Worm (Caenorhabditis elegans): ENCODE measurements around the gene sdz-1.

Gene sdz-1

ce11 chrIII:8718592-8718991 lies 18.5 kb upstream of the sdz-1 start:
- TF ChIP-seq elt-2 (tag; optimal IDR thresholded peaks at IDR 0.05) (peak; percentile 28), pqm-1 (tag; optimal IDR thresholded peaks at IDR 0.05) (peak; percentile 63), skn-1 (tag; optimal IDR thresholded peaks at IDR 0.05) (no peak)

- peak; percentile 43 for TF ChIP-seq hmg-11 (tag; optimal IDR thresholded peaks at IDR 0.05)
- TF ChIP-seq elt-2 (tag; optimal IDR thresholded peaks at IDR 0.05), result no peak
- TF ChIP-seq R02D3.7 (tag; optimal IDR thresholded peaks at IDR 0.05), result no peak
- no peak for TF ChIP-seq skn-1 (tag; optimal IDR thresholded peaks at IDR 0.05)
- TF ChIP-seq ztf-11 (tag; optimal IDR thresholded peaks at IDR 0.05), result no peak
- no peak for TF ChIP-seq ztf-4 (tag; optimal IDR thresholded peaks at IDR 0.05)
- no peak for TF ChIP-seq nhr-77 (tag; optimal IDR thresholded peaks at IDR 0.05)
- no peak for TF ChIP-seq sea-2 (GFP tag; optimal IDR thresholded peaks at IDR 0.05)
- peak; percentile 44 for TF ChIP-seq lin-15B (tag; optimal IDR thresholded peaks at IDR 0.05)
- TF ChIP-seq nhr-237 (tag; optimal IDR thresholded peaks at IDR 0.05), result no peak
- peak; percentile 41 for TF ChIP-seq nfya-1 (tag; optimal IDR thresholded peaks at IDR 0.05; ENCODE audit: insufficient read depth)
- no peak for TF ChIP-seq jun-1 (tag; optimal IDR thresholded peaks at IDR 0.05)
- no peak for TF ChIP-seq snpc-4 (tag; optimal IDR thresholded peaks at IDR 0.05)
- TF ChIP-seq fos-1 (tag; optimal IDR thresholded peaks at IDR 0.05), result no peak
- no peak for TF ChIP-seq ceh-82 (tag; optimal IDR thresholded peaks at IDR 0.05)
- no peak for TF ChIP-seq nhr-28 (tag; optimal IDR thresholded peaks at IDR 0.05)
- no peak for TF ChIP-seq nhr-12 (tag; optimal IDR thresholded peaks at IDR 0.05)
- no peak for TF ChIP-seq mml-1 (tag; optimal IDR thresholded peaks at IDR 0.05)
- no peak for TF ChIP-seq nhr-11 (tag; optimal IDR thresholded peaks at IDR 0.05)
- no peak for TF ChIP-seq nhr-43 (tag; optimal IDR thresholded peaks at IDR 0.05; ENCODE audit: poor library complexity, severe bottlenecking)
Observed at ce11 chrIII:8717231-8717694, 17.1 kb upstream of the sdz-1 start, which contains the start of gene mrpl-11. Gene mrpl-11, plus strand, starts transcription at chrIII:8717644.

- no peak for TF ChIP-seq unc-39 (tag; optimal IDR thresholded peaks at IDR 0.05)
- TF ChIP-seq nhr-237 (tag; optimal IDR thresholded peaks at IDR 0.05), result no peak
Observed at ce11 chrIII:8716084-8716483, 15.9 kb upstream of the sdz-1 start, which contains the start of gene B0303.14. Gene B0303.14, minus strand, starts transcription at chrIII:8716184.

ce11 chrIII:8712968-8713367 lies 12.8 kb upstream of the sdz-1 start:
- TF ChIP-seq ama-1 (optimal IDR thresholded peaks at IDR 0.05) (no peak), mml-1 (tag; optimal IDR thresholded peaks at IDR 0.05) (no peak), nhr-28 (tag; optimal IDR thresholded peaks at IDR 0.05) (no peak), nhr-237 (tag; optimal IDR thresholded peaks at IDR 0.05) (no peak), lin-15B (tag; optimal IDR thresholded peaks at IDR 0.05) (no peak), sea-2 (GFP tag; optimal IDR thresholded peaks at IDR 0.05) (no peak), ceh-28 (tag; optimal IDR thresholded peaks at IDR 0.05) (no peak), jun-1 (tag; optimal IDR thresholded peaks at IDR 0.05) (no peak), ceh-82 (tag; optimal IDR thresholded peaks at IDR 0.05) (no peak), eor-1 (tag; optimal IDR thresholded peaks at IDR 0.05) (no peak), nhr-25 (tag; optimal IDR thresholded peaks at IDR 0.05) (no peak), nfya-1 (tag; optimal IDR thresholded peaks at IDR 0.05; ENCODE audit: insufficient read depth) (no peak), unc-39 (tag; optimal IDR thresholded peaks at IDR 0.05) (no peak), lsy-12 (tag; optimal IDR thresholded peaks at IDR 0.05) (no peak), elt-3 (tag; optimal IDR thresholded peaks at IDR 0.05) (no peak), fos-1 (tag; optimal IDR thresholded peaks at IDR 0.05) (no peak), egl-27 (tag; optimal IDR thresholded peaks at IDR 0.05) (no peak), mdl-1 (tag; optimal IDR thresholded peaks at IDR 0.05) (no peak)

ce11 chrIII:8710310-8710709 lies 10.2 kb upstream of the sdz-1 start, which contains the start of gene B0303.11:
Gene B0303.11, minus strand, starts transcription at chrIII:8710410.
- TF ChIP-seq egl-27 (tag; optimal IDR thresholded peaks at IDR 0.05) (no peak), ceh-9 (tag; optimal IDR thresholded peaks at IDR 0.05) (no peak), ceh-82 (tag; optimal IDR thresholded peaks at IDR 0.05) (no peak), mdl-1 (tag; optimal IDR thresholded peaks at IDR 0.05) (no peak), mml-1 (tag; optimal IDR thresholded peaks at IDR 0.05) (no peak), ama-1 (optimal IDR thresholded peaks at IDR 0.05) (no peak), nhr-12 (tag; optimal IDR thresholded peaks at IDR 0.05) (no peak), pha-4 (tag; optimal IDR thresholded peaks at IDR 0.05) (no peak), unc-39 (tag; optimal IDR thresholded peaks at IDR 0.05) (no peak), ceh-16 (tag; optimal IDR thresholded peaks at IDR 0.05) (no peak), hmg-11 (tag; optimal IDR thresholded peaks at IDR 0.05) (no peak), nhr-77 (tag; optimal IDR thresholded peaks at IDR 0.05) (no peak), ztf-11 (tag; optimal IDR thresholded peaks at IDR 0.05) (no peak), nhr-67 (tag; optimal IDR thresholded peaks at IDR 0.05) (no peak), pqm-1 (tag; optimal IDR thresholded peaks at IDR 0.05) (no peak)
